Worm (Caenorhabditis elegans) whole organism, early embryonic: ENCODE results near the gene T05A7.13.

Experiments
- B0310.2 ChIP-seq: sonication (generic microtip); optimal IDR thresholded peaks from 2 replicates; lab custom pipeline; 2016; ENCODE audit warnings: mild to moderate bottlenecking, missing genetic modification characterization, missing compliant biosample characterization
- ceh-13 ChIP-seq: fragments of 200-800 bp; sonication (Bioruptor generic); optimal IDR thresholded peaks from 2 replicates; lab custom pipeline; 2018; ENCODE audit warnings: mild to moderate bottlenecking, missing genetic modification characterization, missing compliant biosample characterization
- ets-7 ChIP-seq: sonication (generic microtip); optimal IDR thresholded peaks from 2 replicates; lab custom pipeline; 2016; ENCODE audit warnings: missing genotype, missing genetic modification characterization, missing compliant biosample characterization
- tbx-11 ChIP-seq: fragments of 200-800 bp; sonication (Bioruptor generic); IDR thresholded peaks from 2 replicates; pipeline ENCODE4 v1.3.6; 2022; ENCODE audit warnings: missing genetic modification characterization, missing compliant biosample characterization

DNA sequence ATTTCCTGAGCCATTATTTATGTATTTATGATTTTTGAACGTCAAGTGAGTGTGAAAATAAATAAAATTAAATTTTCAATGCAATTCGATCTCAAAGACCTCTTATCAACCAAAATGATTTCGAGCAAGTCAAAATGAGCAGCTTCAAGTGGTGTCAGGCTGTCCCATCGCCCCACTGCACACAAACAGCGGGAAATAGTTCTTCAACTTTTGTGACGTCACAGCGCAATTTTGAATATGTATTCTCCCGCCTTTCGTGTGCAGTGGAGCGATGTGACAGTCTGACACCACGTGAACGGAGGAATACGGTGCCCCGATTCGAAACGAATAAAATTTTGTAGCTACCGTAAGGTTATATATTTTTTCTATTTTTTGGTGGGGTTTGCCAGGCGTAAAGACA is 12.5 kb upstream of the T05A7.13 start:
- no peak for TF ChIP-seq ceh-13 (GFP tag; lab: Kevin White, UChicago)
- TF ChIP-seq ets-7 (tag; lab: Kevin White, UChicago) = no peak
- TF ChIP-seq B0310.2 (tag; lab: Kevin White, UChicago) = no peak
- TF ChIP-seq tbx-11 (GFP tag; lab: Robert Waterston, UW) = no peak
